Worm (Caenorhabditis elegans) whole organism, L4 larva: ENCODE data around the gene top-3.

Source experiments
- fos-1 ChIP-seq: fragments of 150-350 bp; optimal IDR thresholded peaks from 2 replicates; lab custom pipeline; 2014; ENCODE audit warnings: missing biosample characterization, missing genetic modification characterization
- lin-39 ChIP-seq: fragments of 150-350 bp; optimal IDR thresholded peaks from 2 replicates; lab custom pipeline; 2014; ENCODE audit warnings: missing biosample characterization, missing genetic modification reagents, missing genetic modification characterization
- lsy-2 ChIP-seq, 2 experiments: fragments of 150-350 bp in 1 of 2; sonication (generic microtip) in 1 of 2; optimal IDR thresholded peaks; 2 replicates each; lab custom pipeline; 2014 to 2017; ENCODE audit warnings: missing biosample characterization in 2 of 2, missing genetic modification characterization in 2 of 2
- nhr-25 ChIP-seq: sonication (generic microtip); optimal IDR thresholded peaks from 2 replicates; lab custom pipeline; 2017; ENCODE audit warnings: missing genetic modification characterization, mild to moderate bottlenecking, missing compliant biosample characterization, antibody characterized with exemption, moderate library complexity, borderline replicate concordance; ENCODE audit not compliant: insufficient read depth
- nhr-76 ChIP-seq: fragments of 150-350 bp; optimal IDR thresholded peaks from 2 replicates; lab custom pipeline; 2014; ENCODE audit warnings: missing biosample characterization, missing genetic modification characterization
- pqm-1 ChIP-seq: sonication (generic microtip); optimal IDR thresholded peaks from 2 replicates; lab custom pipeline; 2017; ENCODE audit warnings: missing biosample characterization, missing genetic modification characterization
- snpc-4 ChIP-seq: fragments of 150-350 bp; optimal IDR thresholded peaks from 2 replicates; lab custom pipeline; 2014; ENCODE audit warnings: missing biosample characterization, missing genetic modification characterization
- spr-1 ChIP-seq: sonication (generic microtip); optimal IDR thresholded peaks from 2 replicates; lab custom pipeline; 2016; ENCODE audit warnings: mild to moderate bottlenecking, missing genetic modification characterization, missing compliant biosample characterization
- unc-130 ChIP-seq: sonication (generic microtip); optimal IDR thresholded peaks from 2 replicates; lab custom pipeline; 2016; ENCODE audit warnings: missing genetic modification reagents, missing genetic modification characterization, missing compliant biosample characterization
- unc-62 ChIP-seq, 3 experiments: fragments of 150-350 bp in 1 of 3; sonication (generic microtip); optimal IDR thresholded peaks in 2 of 3; peaks in 1 of 3; 1 replicate in 1 of 3; 2 replicates in 2 of 3; lab custom pipeline; 2014 to 2017; ENCODE audit warnings: missing biosample characterization in 3 of 3, missing genetic modification characterization in 3 of 3, missing genetic modification reagents in 3 of 3, missing genotype in 1 of 3
- zag-1 ChIP-seq: fragments of 150-350 bp; optimal IDR thresholded peaks from 2 replicates; lab custom pipeline; 2014; ENCODE audit warnings: missing biosample characterization, missing genetic modification characterization

- TF ChIP-seq lin-39 (tag; lab: Kevin White, UChicago) (no peak), spr-1 (tag; lab: Kevin White, UChicago) (no peak), unc-62 (GFP tag; optimal IDR thresholded peaks at IDR 0.05 in 1 of 2; lab: Kevin White, UChicago) (no peak), unc-62 (tag; optimal IDR thresholded peaks at IDR 0.05; lab: Kevin White, UChicago) (no peak), fos-1 (no peak), pqm-1 (no peak), unc-130 (GFP tag; lab: Kevin White, UChicago) (no peak), snpc-4 (tag; lab: Kevin White, UChicago) (no peak), nhr-76 (tag; lab: Kevin White, UChicago) (no peak), nhr-25 (tag; lab: Kevin White, UChicago) (no peak), zag-1 (tag; lab: Kevin White, UChicago) (no peak), lsy-2 (tag; optimal IDR thresholded peaks at IDR 0.05; lab: Kevin White, UChicago) (no peak)
These were observed 20.8 kb upstream of the top-3 start for ce11 chrIII:11980743-11981142.
